Worm (Caenorhabditis elegans) whole organism, L1 larva: ENCODE measurements around the gene srxa-1.

Experiments used
- ama-1 ChIP-seq: fragments of 150-350 bp; optimal IDR thresholded peaks from 2 replicates; lab custom pipeline; 2014
- dpl-1 ChIP-seq, 3 experiments: fragments of 150-350 bp in 2 of 3; sonication (generic microtip) in 1 of 3; optimal IDR thresholded peaks; 2 replicates each; lab custom pipeline; 2014 to 2017; ENCODE audit warnings: missing biosample characterization in 3 of 3, missing genetic modification characterization in 3 of 3, missing genetic modification reagents in 3 of 3
- elt-3 ChIP-seq, 6 experiments: fragments of 150-350 bp in 1 of 6; sonication (generic microtip); optimal IDR thresholded peaks; 2 replicates each; lab custom pipeline; 2017 to 2018; ENCODE audit warnings: missing biosample characterization in 6 of 6, missing genetic modification characterization in 6 of 6, inconsistent platforms in 1 of 6
- fkh-10 ChIP-seq: sonication (generic microtip); optimal IDR thresholded peaks from 2 replicates; lab custom pipeline; 2017; ENCODE audit warnings: missing biosample characterization, missing genetic modification reagents, missing genetic modification characterization
- nhr-11 ChIP-seq: fragments of 150-350 bp; optimal IDR thresholded peaks from 2 replicates; lab custom pipeline; 2014; ENCODE audit warnings: missing biosample characterization, missing genetic modification characterization
- nhr-237 ChIP-seq: fragments of 150-350 bp; optimal IDR thresholded peaks from 2 replicates; lab custom pipeline; 2014; ENCODE audit warnings: missing biosample characterization, missing genetic modification characterization
- snpc-4 ChIP-seq: fragments of 150-350 bp; optimal IDR thresholded peaks from 2 replicates; lab custom pipeline; 2014; ENCODE audit warnings: missing biosample characterization, missing genetic modification characterization
- unc-130 ChIP-seq: fragments of 150-350 bp; optimal IDR thresholded peaks from 2 replicates; lab custom pipeline; 2017; ENCODE audit warnings: missing biosample characterization, missing genetic modification characterization, inconsistent platforms
- unc-62 ChIP-seq: fragments of 150-350 bp; optimal IDR thresholded peaks from 2 replicates; lab custom pipeline; 2014; ENCODE audit warnings: missing biosample characterization, missing genetic modification reagents, missing genetic modification characterization

DNA sequence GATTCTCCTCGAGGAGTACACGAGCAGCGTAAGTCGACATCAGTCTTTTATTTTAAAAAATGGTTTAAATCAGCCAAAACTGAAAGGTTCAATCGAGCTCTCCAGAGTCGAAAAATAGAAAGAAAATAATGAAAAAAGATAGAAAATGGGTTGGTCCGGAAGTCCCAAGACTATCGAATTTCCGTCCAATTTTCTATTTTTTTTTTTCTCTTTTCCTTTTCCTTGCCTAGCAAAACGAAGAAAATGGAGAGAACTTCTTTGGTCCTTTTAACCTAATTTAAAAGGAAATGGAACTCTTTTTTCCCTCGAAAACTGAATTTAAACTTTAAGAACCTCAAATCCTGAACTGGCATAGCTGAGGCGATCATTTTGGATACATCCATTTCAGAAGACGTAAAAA lies 7.5 kb downstream of the srxa-1 start:
- TF ChIP-seq fkh-10 (GFP tag; lab: Kevin White, UChicago) (peak; percentile 65), elt-3 (tag; optimal IDR thresholded peaks at IDR 0.05; lab: Kevin White, UChicago) (no peak), unc-62 (no peak), nhr-11 (tag; lab: Kevin White, UChicago) (no peak), unc-130 (tag; lab: Kevin White, UChicago) (no peak), ama-1 (lab: Kevin White, UChicago) (no peak), dpl-1 (GFP tag; optimal IDR thresholded peaks at IDR 0.05; lab: Kevin White, UChicago) (no peak), snpc-4 (tag; lab: Kevin White, UChicago) (no peak), nhr-237 (tag; lab: Kevin White, UChicago) (no peak)
